Worm (Caenorhabditis elegans) whole organism, dauer: Measurements from ENCODE around the gene ceh-89.

Source experiments
- unc-62 ChIP-seq: sonication (generic microtip); optimal IDR thresholded peaks from 2 replicates; lab custom pipeline; 2017; ENCODE audit warnings: missing biosample characterization, missing genetic modification reagents, missing genetic modification characterization

Gene ceh-89

DNA sequence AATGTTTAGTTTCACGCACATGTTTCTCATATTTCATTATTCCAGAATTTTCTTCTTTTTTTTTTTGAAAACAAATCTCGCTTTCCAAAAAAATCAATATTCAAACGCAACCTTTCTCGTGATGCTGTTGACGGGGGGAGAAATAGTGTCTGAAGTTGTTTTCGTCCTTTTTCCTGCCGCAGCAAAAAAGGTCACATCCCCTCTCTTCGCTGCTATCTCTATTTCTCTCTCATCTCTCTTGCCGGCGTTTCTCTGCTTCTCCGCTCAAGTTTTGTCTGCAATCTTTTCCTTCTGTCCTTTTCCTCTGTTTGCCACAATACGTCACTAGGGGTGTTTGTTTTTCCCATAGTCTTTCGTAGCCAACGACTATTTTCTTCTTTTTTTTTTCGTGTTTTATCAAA is 5.0 kb downstream of the ceh-89 start:
- TF ChIP-seq unc-62 (GFP tag; lab: Kevin White, UChicago), result no peak

- no peak for TF ChIP-seq unc-62 (GFP tag; lab: Kevin White, UChicago)
Measured at ce11 chrX:14147400-14147799, 5.7 kb downstream of the ceh-89 start, which contains the start of gene akt-2. TSS of gene akt-2 (plus strand) at chrX:14147700.

DNA sequence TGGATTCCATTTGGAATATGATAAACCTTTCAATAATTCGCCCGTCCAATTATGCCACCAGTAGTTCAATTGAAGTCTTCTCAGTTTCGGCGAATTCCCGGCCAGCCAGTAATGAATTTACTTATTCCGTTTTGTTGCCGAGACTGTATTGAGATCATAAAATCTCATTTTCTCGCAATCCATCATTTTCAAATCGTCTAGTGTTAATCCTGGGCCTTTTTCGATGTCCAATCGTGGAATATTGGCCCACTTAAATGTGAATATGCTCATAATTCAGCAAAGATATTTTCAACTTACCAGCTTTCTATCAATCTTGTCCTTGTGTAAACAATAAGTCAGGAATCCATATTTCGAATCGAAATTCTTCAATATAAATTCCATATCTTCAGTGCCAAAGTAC is 10.9 kb downstream of the ceh-89 start:
- no peak for TF ChIP-seq unc-62 (GFP tag; lab: Kevin White, UChicago)

ce11 chrX:14156913-14157312 is 15.2 kb downstream of the ceh-89 start, which contains the start of gene ceh-90:
TSS of gene ceh-90 (minus strand) at chrX:14157013.
- no peak for TF ChIP-seq unc-62 (GFP tag; lab: Kevin White, UChicago)

ce11 chrX:14161684-14162347 is 20.1 kb downstream of the ceh-89 start, which contains the start of gene lgc-25:
TSS of gene lgc-25 (minus strand) at chrX:14161734.
- TF ChIP-seq unc-62 (GFP tag; lab: Kevin White, UChicago), result no peak

- TF ChIP-seq unc-62 (GFP tag; lab: Kevin White, UChicago), result no peak
Measured at ce11 chrX:14164234-14164633, 22.5 kb downstream of the ceh-89 start, which contains the start of gene vha-20. TSS of gene vha-20 (minus strand) at chrX:14164506.

- TF ChIP-seq unc-62 (GFP tag; lab: Kevin White, UChicago), result no peak
Measured at ce11 chrX:14165156-14165555, 23.4 kb downstream of the ceh-89 start.

DNA sequence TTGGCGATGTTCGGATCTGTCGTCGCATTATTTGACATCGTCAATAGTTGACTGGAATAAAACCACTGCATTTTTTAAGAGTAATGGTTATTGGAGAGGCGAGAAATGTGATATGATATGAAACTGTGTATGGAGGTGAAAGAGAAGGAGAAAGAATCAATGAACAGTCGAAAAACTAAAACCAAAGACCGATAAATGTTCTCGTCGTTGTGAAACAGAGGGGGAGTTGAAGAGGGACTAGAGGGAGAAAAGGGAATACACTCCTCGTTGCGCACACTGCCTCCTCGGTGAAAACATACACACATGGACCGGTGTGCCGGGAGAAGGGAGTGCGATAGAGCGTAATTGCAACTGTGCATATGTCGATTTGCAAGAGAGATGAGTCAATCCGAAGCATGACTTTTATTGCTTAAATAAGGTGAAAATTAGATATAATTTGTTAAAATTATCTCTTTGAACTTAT is 27.9 kb downstream of the ceh-89 start, which contains the start of gene sym-4:
sym-4 (minus strand) TSS at position 51 of the 463 bp plus-strand sequence.
- no peak for TF ChIP-seq unc-62 (GFP tag; lab: Kevin White, UChicago)

DNA sequence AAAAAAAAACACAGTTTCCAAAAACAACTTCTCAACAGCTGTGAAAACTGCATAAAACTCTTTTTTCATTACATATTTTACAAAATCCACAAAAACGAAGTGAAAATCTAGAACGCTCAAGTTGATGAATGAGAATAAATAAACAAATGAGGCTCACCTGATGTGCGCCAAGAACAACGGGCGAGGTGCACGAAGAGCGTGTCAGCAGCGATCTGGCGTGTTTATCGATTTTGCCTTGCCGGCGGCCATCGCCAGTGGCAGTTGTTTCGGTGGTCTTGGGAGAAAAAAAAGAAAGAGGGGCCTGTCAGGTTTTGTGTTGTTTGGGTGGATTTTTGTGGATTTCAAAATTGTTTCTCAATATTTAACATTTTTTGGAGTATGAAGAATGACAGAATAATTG is 32.1 kb downstream of the ceh-89 start, which contains the start of gene idhb-1:
idhb-1 (minus strand) TSS at position 214 of the 400 bp plus-strand sequence.
- no peak for TF ChIP-seq unc-62 (GFP tag; lab: Kevin White, UChicago)

DNA sequence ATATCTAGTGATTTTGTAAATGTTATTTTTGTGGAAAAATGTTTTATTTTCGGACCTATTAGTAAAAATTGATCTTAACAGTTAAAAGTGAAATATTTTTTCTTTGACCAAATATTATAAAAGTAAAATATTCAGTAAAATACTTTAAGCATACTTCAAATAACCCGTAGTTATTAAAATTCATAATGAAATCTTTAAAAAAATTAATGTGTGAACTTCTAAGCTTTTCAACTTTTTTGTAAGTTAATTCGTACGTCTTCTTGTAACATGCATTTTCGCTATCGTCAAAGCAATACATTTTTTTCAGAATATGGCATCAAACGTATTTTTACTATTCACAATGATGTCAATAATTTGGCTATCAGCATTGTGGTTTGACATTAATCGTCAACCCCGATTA is 34.0 kb downstream of the ceh-89 start, which contains the start of gene C37E2.2:
C37E2.2 (plus strand) TSS at position 301 of the 400 bp plus-strand sequence.
- no peak for TF ChIP-seq unc-62 (GFP tag; lab: Kevin White, UChicago)

ce11 chrX:14178688-14179087 is 36.9 kb downstream of the ceh-89 start, which contains the start of gene C37E2.10:
TSS of gene C37E2.10 (plus strand) at chrX:14178988.
- TF ChIP-seq unc-62 (GFP tag; lab: Kevin White, UChicago), result no peak

- no peak for TF ChIP-seq unc-62 (GFP tag; lab: Kevin White, UChicago)
Measured at ce11 chrX:14179488-14179887, 37.7 kb downstream of the ceh-89 start.

ce11 chrX:14180151-14180550 is 38.4 kb downstream of the ceh-89 start, which contains the start of gene C37E2.3:
TSS of gene C37E2.3 (plus strand) at chrX:14180451.
- no peak for TF ChIP-seq unc-62 (GFP tag; lab: Kevin White, UChicago)

DNA sequence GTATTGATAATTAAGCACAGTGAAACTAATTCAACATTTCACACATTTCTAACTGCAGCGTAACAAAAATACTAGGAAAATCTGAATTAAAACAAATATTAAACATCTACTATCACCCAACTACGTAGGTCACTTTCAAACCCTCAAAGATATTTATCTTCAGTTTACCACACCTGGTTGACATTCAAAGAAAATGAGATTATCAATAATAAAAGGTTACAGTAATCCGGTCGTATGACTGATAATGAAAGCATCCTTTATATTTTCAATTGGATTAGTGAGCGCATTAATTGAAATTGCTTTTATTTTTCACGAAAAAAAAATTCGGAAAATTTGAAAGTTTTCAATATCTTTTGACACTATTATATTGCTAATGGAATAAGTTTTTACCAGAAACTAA is 40.8 kb downstream of the ceh-89 start:
- TF ChIP-seq unc-62 (GFP tag; lab: Kevin White, UChicago), result no peak

- no peak for TF ChIP-seq unc-62 (GFP tag; lab: Kevin White, UChicago)
Measured at ce11 chrX:14185631-14186030, 43.9 kb downstream of the ceh-89 start.

DNA sequence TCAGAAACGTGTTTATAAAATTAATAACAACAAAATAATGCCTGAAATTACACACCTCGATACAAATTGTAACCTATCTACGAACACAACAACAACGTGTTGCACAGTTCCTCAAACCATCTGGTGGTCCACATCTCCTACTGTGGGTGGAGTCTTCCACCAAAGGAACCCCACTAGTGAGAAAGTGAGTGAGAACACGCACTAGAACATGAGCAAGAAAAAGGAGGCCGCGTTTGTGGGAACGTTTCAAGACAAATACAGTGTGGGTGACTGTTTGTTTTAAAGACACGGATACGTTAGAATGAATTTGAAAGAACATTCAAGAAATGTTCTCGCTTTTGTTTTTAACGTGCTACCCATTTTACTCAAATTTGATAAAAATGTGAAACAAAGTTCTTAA is 44.7 kb downstream of the ceh-89 start, which contains the start of gene ceh-36:
ceh-36 (minus strand) TSS at position 101 of the 400 bp plus-strand sequence.
- no peak for TF ChIP-seq unc-62 (GFP tag; lab: Kevin White, UChicago)

ce11 chrX:14194251-14194650 is 52.5 kb downstream of the ceh-89 start:
- no peak for TF ChIP-seq unc-62 (GFP tag; lab: Kevin White, UChicago)
